Worm (Caenorhabditis elegans): ENCODE measurements around the gene dpy-19.

Gene dpy-19

DNA sequence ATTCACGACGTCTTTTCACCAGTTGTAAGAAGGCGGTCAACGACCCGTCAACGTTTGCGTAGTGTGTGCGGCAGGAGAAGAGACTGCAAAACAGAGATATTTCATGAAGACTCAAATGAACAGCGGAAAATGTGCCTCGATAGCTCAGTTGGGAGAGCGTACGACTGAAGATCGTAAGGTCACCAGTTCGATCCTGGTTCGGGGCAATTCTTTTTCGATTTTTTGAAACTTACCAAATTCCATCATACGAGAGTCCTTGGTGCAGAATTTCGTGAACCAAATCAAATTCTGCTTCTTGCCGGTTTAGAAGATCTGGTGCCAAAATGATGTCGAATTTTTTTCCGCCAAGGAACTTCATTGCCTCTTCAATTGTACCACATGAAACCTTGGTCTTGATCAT is 14.4 kb downstream of the dpy-19 start (continued):
- TF ChIP-seq ceh-30 (tag; optimal IDR thresholded peaks at IDR 0.05), result no peak
- TF ChIP-seq hlh-15 (tag; optimal IDR thresholded peaks at IDR 0.05), result no peak
- TF ChIP-seq ceh-9 (tag; optimal IDR thresholded peaks at IDR 0.05), result no peak
- no peak for TF ChIP-seq ceh-48 (tag; optimal IDR thresholded peaks at IDR 0.05)
- no peak for TF ChIP-seq pha-2 (tag; optimal IDR thresholded peaks at IDR 0.05)
- no peak for TF ChIP-seq ama-1 (optimal IDR thresholded peaks at IDR 0.05)
- TF ChIP-seq pat-9 (tag; optimal IDR thresholded peaks at IDR 0.05), result peak; percentile 8
- TF ChIP-seq pqm-1 (tag; optimal IDR thresholded peaks at IDR 0.05), result no peak
- TF ChIP-seq T23F11.4 (GFP tag; optimal IDR thresholded peaks at IDR 0.05), result no peak
- no peak for TF ChIP-seq ceh-19 (GFP tag; optimal IDR thresholded peaks at IDR 0.05)
- TF ChIP-seq nhr-232 (tag; optimal IDR thresholded peaks at IDR 0.05), result peak; percentile 37
- no peak for TF ChIP-seq hlh-30 (tag; optimal IDR thresholded peaks at IDR 0.05; ENCODE audit: insufficient read depth)
- TF ChIP-seq npax-4 (tag; optimal IDR thresholded peaks at IDR 0.05), result no peak
- no peak for TF ChIP-seq ceh-2 (tag; optimal IDR thresholded peaks at IDR 0.05)
- peak; percentile 12 for TF ChIP-seq lin-11 (tag; optimal IDR thresholded peaks at IDR 0.05)
- TF ChIP-seq pros-1 (tag; optimal IDR thresholded peaks at IDR 0.05), result no peak

DNA sequence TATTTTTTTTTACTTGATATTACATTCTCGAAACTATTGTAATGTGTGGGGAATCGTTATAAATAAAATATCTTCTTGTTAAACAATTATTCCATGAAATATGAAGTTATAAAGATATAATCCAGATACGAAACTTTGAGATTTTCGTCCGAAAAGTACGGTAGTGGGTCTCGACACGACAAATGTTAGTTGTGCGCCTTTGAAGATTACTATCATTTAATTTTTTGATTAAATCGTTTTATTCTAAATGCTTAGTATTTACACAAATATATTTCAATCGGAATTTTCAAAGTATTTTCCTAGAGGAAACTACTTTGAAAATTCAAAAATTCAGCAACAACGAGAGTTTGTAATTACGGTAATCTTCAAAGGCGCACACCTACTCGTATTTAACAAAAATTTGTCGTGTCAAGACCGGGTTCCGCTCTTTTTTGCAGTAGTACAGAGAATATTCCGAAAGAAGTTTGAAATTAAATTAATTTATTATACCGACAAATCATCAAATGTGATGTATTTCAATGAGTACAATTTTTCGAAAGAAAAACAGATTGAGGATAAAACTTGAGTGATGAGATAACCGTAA is 15.1 kb downstream of the dpy-19 start:
- TF ChIP-seq ceh-18 (tag; optimal IDR thresholded peaks at IDR 0.05) (no peak), pqm-1 (tag; optimal IDR thresholded peaks at IDR 0.05) (no peak)

DNA sequence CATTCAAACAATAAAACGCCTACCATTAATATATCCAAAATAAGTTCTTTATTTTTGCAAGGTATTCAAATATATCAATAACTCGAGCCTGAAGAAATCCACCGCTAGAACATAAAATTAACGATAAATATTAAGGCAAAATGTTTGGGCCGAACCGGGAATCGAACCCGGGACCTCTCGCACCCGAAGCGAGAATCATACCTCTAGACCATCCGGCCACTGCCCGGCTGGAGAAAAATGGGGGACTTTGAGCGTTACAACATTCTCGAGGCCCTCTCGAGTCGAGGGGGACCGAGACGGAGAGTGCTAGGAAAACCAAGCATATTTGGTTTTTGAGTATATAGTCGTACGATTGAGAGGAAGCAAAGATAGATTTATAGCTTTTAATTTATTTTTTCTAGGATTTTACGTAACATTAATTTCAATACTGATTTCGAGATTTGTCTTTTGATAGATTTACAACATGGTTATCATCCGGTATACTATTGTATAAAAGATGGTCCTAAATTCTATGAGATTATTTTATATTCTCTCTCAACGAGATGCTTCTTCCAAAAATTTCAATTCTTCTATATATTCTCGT is 17.0 kb downstream of the dpy-19 start, which contains the start of gene flp-23:
TSS of gene flp-23 (plus strand) at position 533 of the 583 bp plus-strand sequence.
- TF ChIP-seq ceh-9 (tag; optimal IDR thresholded peaks at IDR 0.05) (peak; percentile 34), nhr-232 (tag; optimal IDR thresholded peaks at IDR 0.05) (peak; percentile 69), pha-2 (tag; optimal IDR thresholded peaks at IDR 0.05) (peak; percentile 74), C08G9.2 (tag; optimal IDR thresholded peaks at IDR 0.05) (peak; percentile 39), sdc-2 (tag; optimal IDR thresholded peaks at IDR 0.05) (peak; percentile 53), ceh-48 (tag; optimal IDR thresholded peaks at IDR 0.05) (peak; percentile 60), mec-3 (tag; optimal IDR thresholded peaks at IDR 0.05; ENCODE audit: borderline replicate concordance) (no peak), ceh-31 (tag; optimal IDR thresholded peaks at IDR 0.05) (peak; percentile 57), gmeb-2 (tag; optimal IDR thresholded peaks at IDR 0.05) (peak; percentile 78), pax-1 (tag; optimal IDR thresholded peaks at IDR 0.05) (no peak), ref-2 (tag; optimal IDR thresholded peaks at IDR 0.05) (peak; percentile 58), elt-2 (tag; optimal IDR thresholded peaks at IDR 0.05) (peak; percentile 63), madf-2 (tag; optimal IDR thresholded peaks at IDR 0.05) (peak; percentile 59), ahr-1 (tag; optimal IDR thresholded peaks at IDR 0.05) (no peak), unc-86 (tag; optimal IDR thresholded peaks at IDR 0.05) (peak; percentile 63), nhr-11 (tag; optimal IDR thresholded peaks at IDR 0.05) (no peak), dve-1 (tag; optimal IDR thresholded peaks at IDR 0.05) (peak; percentile 62), pag-3 (tag; optimal IDR thresholded peaks at IDR 0.05; ENCODE audit: borderline replicate concordance) (no peak), ceh-14 (tag; optimal IDR thresholded peaks at IDR 0.05) (peak; percentile 41), zip-5 (tag; optimal IDR thresholded peaks at IDR 0.05) (peak; percentile 53), syd-9 (tag; optimal IDR thresholded peaks at IDR 0.05) (peak; percentile 6), ztf-16 (tag; optimal IDR thresholded peaks at IDR 0.05) (peak; percentile 53), ceh-2 (tag; optimal IDR thresholded peaks at IDR 0.05) (peak; percentile 41), che-1 (tag; optimal IDR thresholded peaks at IDR 0.05) (peak; percentile 79), pat-9 (tag; optimal IDR thresholded peaks at IDR 0.05) (peak; percentile 44), K09A11.1 (tag; optimal IDR thresholded peaks at IDR 0.05; ENCODE audit: insufficient read depth) (peak; percentile 56), ceh-22 (tag; optimal IDR thresholded peaks at IDR 0.05) (no peak), unc-42 (tag; optimal IDR thresholded peaks at IDR 0.05) (no peak), eyg-1 (tag; optimal IDR thresholded peaks at IDR 0.05) (peak; percentile 54), ceh-6 (GFP tag; optimal IDR thresholded peaks at IDR 0.05) (peak; percentile 59), nfya-1 (tag; optimal IDR thresholded peaks at IDR 0.05) (peak; percentile 55), elt-4 (tag; optimal IDR thresholded peaks at IDR 0.05) (no peak), ama-1 (optimal IDR thresholded peaks at IDR 0.05) (no peak), tbx-2 (tag; optimal IDR thresholded peaks at IDR 0.05) (peak; percentile 70), Y22D7AL.16 (tag; optimal IDR thresholded peaks at IDR 0.05) (peak; percentile 27), odd-2 (tag; optimal IDR thresholded peaks at IDR 0.05) (no peak), sox-4 (tag; optimal IDR thresholded peaks at IDR 0.05) (peak; percentile 66), pqm-1 (tag; optimal IDR thresholded peaks at IDR 0.05) (peak; percentile 17), hlh-30 (tag; optimal IDR thresholded peaks at IDR 0.05; ENCODE audit: insufficient read depth) (no peak)

Measured in whole organism, late embryonic.